Worm (Caenorhabditis elegans) whole organism, midembryonic: ENCODE measurements around the gene idpa-1.

Source experiments
- cog-1 ChIP-seq: sonication (generic microtip); optimal IDR thresholded peaks from 2 replicates; lab custom pipeline; 2016; ENCODE audit warnings: missing genetic modification characterization, missing compliant biosample characterization
- klf-2 ChIP-seq: fragments of 200-800 bp; sonication (Bioruptor generic); conservative IDR thresholded peaks from 2 replicates; pipeline ENCODE4 v1.3.6; 2022; ENCODE audit warnings: missing genetic modification reagents, missing genetic modification characterization, missing compliant biosample characterization
- med-1 ChIP-seq: sonication (generic microtip); optimal IDR thresholded peaks from 2 replicates; lab custom pipeline; 2017; ENCODE audit warnings: missing genetic modification characterization, mild to moderate bottlenecking, missing compliant biosample characterization, antibody characterized with exemption, missing genetic modification reagents; ENCODE audit not compliant: insufficient read depth
- ref-1 ChIP-seq: fragments of 200-800 bp; sonication (Bioruptor generic); conservative IDR thresholded peaks from 2 replicates; pipeline ENCODE4 v1.3.6; 2022; ENCODE audit warnings: missing genetic modification reagents, missing genetic modification characterization, missing compliant biosample characterization
- tab-1 ChIP-seq: fragments of 200-800 bp; sonication (Bioruptor generic); IDR thresholded peaks from 2 replicates; pipeline ENCODE4 v1.3.6; 2022; ENCODE audit warnings: missing genetic modification characterization, missing compliant biosample characterization
- ztf-23 ChIP-seq: fragments of 200-800 bp; sonication (Bioruptor generic); IDR thresholded peaks from 2 replicates; pipeline ENCODE4 v1.3.6; 2022; ENCODE audit warnings: missing genetic modification reagents, missing genetic modification characterization, missing compliant biosample characterization
- ztf-29 ChIP-seq: fragments of 200-800 bp; sonication (Bioruptor generic); IDR thresholded peaks from 2 replicates; pipeline ENCODE4 v1.3.6; 2022; ENCODE audit warnings: missing genetic modification reagents, missing genetic modification characterization, missing compliant biosample characterization

- TF ChIP-seq tab-1: no peak
- no peak for TF ChIP-seq ztf-23 (GFP tag; lab: Robert Waterston, UW)
- TF ChIP-seq cog-1 (tag; lab: Kevin White, UChicago): no peak
- no peak for TF ChIP-seq ref-1 (GFP tag; lab: Robert Waterston, UW)
- TF ChIP-seq klf-2 (GFP tag; lab: Robert Waterston, UW): no peak
- no peak for TF ChIP-seq ztf-29 (GFP tag; lab: Robert Waterston, UW)
- TF ChIP-seq med-1 (GFP tag; lab: Kevin White, UChicago): no peak
These were observed 32.0 kb downstream of the idpa-1 start for ce11 chrIII:2869033-2869432.
